Fruit fly (Drosophila melanogaster): Measurements from ENCODE around the gene Alp12.
A peak's percentile ranks its signal among the peaks of the same experiment; 100 is the strongest.

Alp12 gene

dm6 chr2L:19398317-19399234 is 25.3 kb upstream of the Alp12 start, which contains the start of gene CG17544 (continued):
- TF ChIP-seq Lhr (GFP tag; optimal IDR thresholded peaks at IDR 0.05) = peak; percentile 8
- TF ChIP-seq CG10543 (GFP tag; optimal IDR thresholded peaks at IDR 0.05) = peak; percentile 92
- TF ChIP-seq insv (GFP tag; optimal IDR thresholded peaks at IDR 0.05) = peak in 1 of 2 experiments; percentile 28
- TF ChIP-seq her (GFP tag; optimal IDR thresholded peaks at IDR 0.05) = no peak
- no peak for TF ChIP-seq CrebB (tag; optimal IDR thresholded peaks at IDR 0.05)
- TF ChIP-seq B-H1 (GFP tag; IDR thresholded peaks at IDR 0.05) = no peak
- TF ChIP-seq corto (GFP tag; optimal IDR thresholded peaks at IDR 0.05) = no peak
- TF ChIP-seq hbn (GFP tag; IDR thresholded peaks at IDR 0.05; ENCODE audit: partially characterized antibody) = no peak
- peak; percentile 59 for TF ChIP-seq Chrac-16 (GFP tag; optimal IDR thresholded peaks at IDR 0.05)
- peak; percentile 45 for TF ChIP-seq Spps (tag; optimal IDR thresholded peaks at IDR 0.05)
- peak; percentile 60 for TF ChIP-seq kah (GFP tag; optimal IDR thresholded peaks at IDR 0.05)
- peak; percentile 30; the same call in 1 of the 2 replicates for TF ChIP-seq CG4360 (GFP tag; IDR thresholded peaks at IDR 0.05)
- TF ChIP-seq pan (optimal IDR thresholded peaks at IDR 0.05) = no peak
- TF ChIP-seq pan (GFP tag; optimal IDR thresholded peaks at IDR 0.05 in 1 of 2, IDR thresholded peaks at IDR 0.05 in 1 of 2) = peak in 1 of 2 experiments; percentile 46
- peak; percentile 76 for TF ChIP-seq Ssrp (tag; optimal IDR thresholded peaks at IDR 0.05)
- peak; percentile 12 for TF ChIP-seq CG18011 (GFP tag; optimal IDR thresholded peaks at IDR 0.05)
- TF ChIP-seq sc (optimal IDR thresholded peaks at IDR 0.05) = no peak
- TF ChIP-seq sc (GFP tag; optimal IDR thresholded peaks at IDR 0.05) = peak; percentile 78

- peak; percentile 59 for TF ChIP-seq CG12769 (tag; optimal IDR thresholded peaks at IDR 0.05)
- TF ChIP-seq CG10543 (GFP tag; optimal IDR thresholded peaks at IDR 0.05) = peak; percentile 24
- TF ChIP-seq MTF-1 (GFP tag; optimal IDR thresholded peaks at IDR 0.05; ENCODE audit: borderline replicate concordance) = peak; percentile 39
- TF ChIP-seq CG6791 (GFP tag; IDR thresholded peaks at IDR 0.05; ENCODE audit: partially characterized antibody) = 0 out of 3 replicates have a peak, but pooled peaks have one; percentile 22
- TF ChIP-seq NfI (GFP tag; optimal IDR thresholded peaks at IDR 0.05) = peak; percentile 22
- no peak for TF ChIP-seq CG3163 (GFP tag; optimal IDR thresholded peaks at IDR 0.05)
- TF ChIP-seq cwo (GFP tag; optimal IDR thresholded peaks at IDR 0.05) = peak; percentile 68
- TF ChIP-seq slou (GFP tag; optimal IDR thresholded peaks at IDR 0.05) = no peak
Observed at dm6 chr2L:19401914-19402313, 21.9 kb upstream of the Alp12 start.

- TF ChIP-seq CG30431 (GFP tag; optimal IDR thresholded peaks at IDR 0.05) (no peak), CG12769 (tag; optimal IDR thresholded peaks at IDR 0.05) (peak; percentile 7), klu (GFP tag; IDR thresholded peaks at IDR 0.05) (no peak), Jarid2 (GFP tag; optimal IDR thresholded peaks at IDR 0.05) (no peak), ftz-f1 (GFP tag; optimal IDR thresholded peaks at IDR 0.05) (peak; percentile 78), inv (GFP tag; IDR thresholded peaks at IDR 0.05; ENCODE audit: partially characterized antibody) (no peak), Hr78 (GFP tag; optimal IDR thresholded peaks at IDR 0.05) (peak in 1 of 2 experiments; percentile 54), sug (tag; optimal IDR thresholded peaks at IDR 0.05) (no peak), NK7.1 (GFP tag; optimal IDR thresholded peaks at IDR 0.05) (no peak), CG9797 (GFP tag; optimal IDR thresholded peaks at IDR 0.05) (no peak), BtbVII (GFP tag; optimal IDR thresholded peaks at IDR 0.05) (no peak), dati (GFP tag; IDR thresholded peaks at IDR 0.05) (no peak), CG33557 (GFP tag; optimal IDR thresholded peaks at IDR 0.05) (no peak), ci (GFP tag; IDR thresholded peaks at IDR 0.05) (0 out of 3 replicates have a peak, but pooled peaks have one; percentile 13), CG3726 (GFP tag; IDR thresholded peaks at IDR 0.05) (no peak), CG8359 (GFP tag; optimal IDR thresholded peaks at IDR 0.05; ENCODE audit: borderline replicate concordance) (no peak), twi (tag; optimal IDR thresholded peaks at IDR 0.05) (no peak), wdn (GFP tag; IDR thresholded peaks at IDR 0.05) (no peak), CG12219 (GFP tag; optimal IDR thresholded peaks at IDR 0.05) (no peak), CG34224 (GFP tag; IDR thresholded peaks at IDR 0.05; ENCODE audit: partially characterized antibody) (no peak), B-H2 (GFP tag; optimal IDR thresholded peaks at IDR 0.05) (no peak), CG10654 (GFP tag; optimal IDR thresholded peaks at IDR 0.05) (no peak)
Observed at dm6 chr2L:19402667-19403066, 21.2 kb upstream of the Alp12 start.

Measured in whole organism, embryonic.